Worm (Caenorhabditis elegans): ENCODE measurements around the gene K07F5.16.

K07F5.16 gene

ce11 chrIV:9873837-9874236 lies 9.9 kb downstream of the K07F5.16 start:
- TF ChIP-seq nhr-237 (tag; optimal IDR thresholded peaks at IDR 0.05) (peak; percentile 7), elt-3 (tag; optimal IDR thresholded peaks at IDR 0.05) (no peak), ztf-11 (tag; optimal IDR thresholded peaks at IDR 0.05) (no peak), nhr-76 (tag; optimal IDR thresholded peaks at IDR 0.05) (no peak), lin-13 (tag; optimal IDR thresholded peaks at IDR 0.05) (no peak), tbx-8 (GFP tag; optimal IDR thresholded peaks at IDR 0.05) (no peak), flh-1 (GFP tag; optimal IDR thresholded peaks at IDR 0.05) (no peak), ceh-43 (GFP tag; optimal IDR thresholded peaks at IDR 0.05) (no peak), ham-2 (GFP tag; optimal IDR thresholded peaks at IDR 0.05) (no peak), lsy-2 (tag; optimal IDR thresholded peaks at IDR 0.05) (no peak), elt-1 (tag; optimal IDR thresholded peaks at IDR 0.05; ENCODE audit: borderline replicate concordance, insufficient read depth) (no peak), sptf-1 (tag; optimal IDR thresholded peaks at IDR 0.05) (no peak), unc-62 (GFP tag; optimal IDR thresholded peaks at IDR 0.05) (peak; percentile 64), mab-5 (tag; optimal IDR thresholded peaks at IDR 0.05) (no peak), nhr-28 (tag; optimal IDR thresholded peaks at IDR 0.05) (no peak), ces-1 (GFP tag; optimal IDR thresholded peaks at IDR 0.05) (peak; percentile 28), M03D4.4 (tag; optimal IDR thresholded peaks at IDR 0.05) (no peak), zip-8 (tag; optimal IDR thresholded peaks at IDR 0.05) (no peak), mep-1 (tag; optimal IDR thresholded peaks at IDR 0.05) (no peak), snpc-4 (tag; optimal IDR thresholded peaks at IDR 0.05) (no peak), bed-3 (GFP tag; optimal IDR thresholded peaks at IDR 0.05) (no peak), lin-32 (GFP tag; optimal IDR thresholded peaks at IDR 0.05) (no peak), ceh-83 (GFP tag; optimal IDR thresholded peaks at IDR 0.05) (no peak), mls-2 (tag; optimal IDR thresholded peaks at IDR 0.05) (no peak), blmp-1 (tag; optimal IDR thresholded peaks at IDR 0.05) (no peak), ceh-39 (tag; optimal IDR thresholded peaks at IDR 0.05) (no peak), drap-1 (GFP tag; optimal IDR thresholded peaks at IDR 0.05) (no peak), unc-39 (tag; optimal IDR thresholded peaks at IDR 0.05) (no peak), hlh-1 (tag; optimal IDR thresholded peaks at IDR 0.05) (peak; percentile 66), pha-4 (tag; optimal IDR thresholded peaks at IDR 0.05) (peak; percentile 38), unc-120 (tag; optimal IDR thresholded peaks at IDR 0.05; ENCODE audit: poor library complexity, severe bottlenecking) (peak; percentile 61), sem-2 (GFP tag; optimal IDR thresholded peaks at IDR 0.05) (no peak), cnd-1 (tag; optimal IDR thresholded peaks at IDR 0.05) (no peak), nhr-12 (tag; optimal IDR thresholded peaks at IDR 0.05) (no peak), nhr-2 (tag; optimal IDR thresholded peaks at IDR 0.05) (no peak)

- no peak for TF ChIP-seq nhr-12 (tag; optimal IDR thresholded peaks at IDR 0.05)
- no peak for TF ChIP-seq lin-13 (tag; optimal IDR thresholded peaks at IDR 0.05)
- TF ChIP-seq nhr-237 (tag; optimal IDR thresholded peaks at IDR 0.05), result no peak
- TF ChIP-seq lin-32 (GFP tag; optimal IDR thresholded peaks at IDR 0.05), result no peak
- no peak for TF ChIP-seq nhr-76 (tag; optimal IDR thresholded peaks at IDR 0.05)
- no peak for TF ChIP-seq unc-120 (tag; optimal IDR thresholded peaks at IDR 0.05; ENCODE audit: poor library complexity, severe bottlenecking)
- no peak for TF ChIP-seq mep-1 (tag; optimal IDR thresholded peaks at IDR 0.05)
- no peak for TF ChIP-seq ces-1 (GFP tag; optimal IDR thresholded peaks at IDR 0.05)
- no peak for TF ChIP-seq ceh-43 (GFP tag; optimal IDR thresholded peaks at IDR 0.05)
- TF ChIP-seq pha-4 (tag; optimal IDR thresholded peaks at IDR 0.05), result no peak
- TF ChIP-seq unc-39 (tag; optimal IDR thresholded peaks at IDR 0.05), result no peak
- TF ChIP-seq nhr-2 (tag; optimal IDR thresholded peaks at IDR 0.05), result no peak
- TF ChIP-seq sptf-1 (tag; optimal IDR thresholded peaks at IDR 0.05), result no peak
- TF ChIP-seq unc-62 (GFP tag; optimal IDR thresholded peaks at IDR 0.05), result no peak
These were observed 11.7 kb downstream of the K07F5.16 start for ce11 chrIV:9875646-9876045.

ce11 chrIV:9878893-9879379 lies 15.0 kb downstream of the K07F5.16 start, which contains the start of gene nhr-4:
nhr-4 (plus strand) TSS chrIV:9879329.
- no peak for TF ChIP-seq nhr-2 (tag; optimal IDR thresholded peaks at IDR 0.05)
- TF ChIP-seq ham-2 (GFP tag; optimal IDR thresholded peaks at IDR 0.05), result no peak
- no peak for TF ChIP-seq blmp-1 (tag; optimal IDR thresholded peaks at IDR 0.05)
- no peak for TF ChIP-seq elt-1 (tag; optimal IDR thresholded peaks at IDR 0.05; ENCODE audit: borderline replicate concordance, insufficient read depth)
- no peak for TF ChIP-seq nhr-12 (tag; optimal IDR thresholded peaks at IDR 0.05)
- TF ChIP-seq ceh-39 (tag; optimal IDR thresholded peaks at IDR 0.05), result no peak
- TF ChIP-seq pha-4 (tag; optimal IDR thresholded peaks at IDR 0.05), result no peak
- TF ChIP-seq drap-1 (GFP tag; optimal IDR thresholded peaks at IDR 0.05), result no peak
- TF ChIP-seq ceh-83 (GFP tag; optimal IDR thresholded peaks at IDR 0.05), result no peak
- TF ChIP-seq bed-3 (GFP tag; optimal IDR thresholded peaks at IDR 0.05), result no peak
- TF ChIP-seq zip-8 (tag; optimal IDR thresholded peaks at IDR 0.05), result no peak
- TF ChIP-seq nhr-76 (tag; optimal IDR thresholded peaks at IDR 0.05), result no peak
